Fruit fly (Drosophila melanogaster) ovary, adult (tissue): Measurements from ENCODE around the gene CG8142.
A peak's percentile ranks its signal among the peaks of the same experiment; 100 is the strongest.

Experiments
- CG17801 ChIP-seq: fragments of 200-800 bp; optimal IDR thresholded peaks from 2 replicates; lab custom pipeline; 2019; ENCODE audit warnings: missing biosample characterization, mild to moderate bottlenecking, missing genetic modification characterization, moderate library complexity; ENCODE audit not compliant: partially characterized antibody

CG8142 gene

DNA sequence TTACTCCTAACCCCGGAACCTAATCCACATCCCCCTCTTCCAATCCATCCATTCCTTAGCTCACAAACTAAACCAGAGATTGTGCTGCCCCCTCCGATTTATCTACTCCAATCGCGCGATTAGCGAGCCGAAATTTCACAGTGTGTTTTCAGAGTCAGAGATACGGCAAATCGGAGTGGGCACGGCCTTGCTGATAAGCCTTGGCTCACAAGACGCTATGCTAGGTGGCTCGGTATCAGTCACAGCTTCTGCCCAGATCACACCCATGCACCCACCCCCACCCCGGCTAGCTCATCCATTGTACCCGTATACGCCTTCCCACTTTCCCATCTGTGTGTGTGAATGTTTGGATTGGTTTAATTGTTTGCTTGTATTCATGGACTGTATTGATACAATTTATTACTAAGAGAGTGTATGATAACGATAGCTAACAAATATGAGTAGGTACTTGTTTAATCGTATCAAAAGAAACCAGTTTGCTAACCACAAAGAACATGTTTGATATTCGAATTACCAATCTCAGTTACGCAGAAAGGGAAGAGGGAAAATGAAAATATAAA lies 1.4 kb upstream of the CG8142 start:
- no peak for TF ChIP-seq CG17801 (GFP tag; lab: Kevin White, UChicago)

DNA sequence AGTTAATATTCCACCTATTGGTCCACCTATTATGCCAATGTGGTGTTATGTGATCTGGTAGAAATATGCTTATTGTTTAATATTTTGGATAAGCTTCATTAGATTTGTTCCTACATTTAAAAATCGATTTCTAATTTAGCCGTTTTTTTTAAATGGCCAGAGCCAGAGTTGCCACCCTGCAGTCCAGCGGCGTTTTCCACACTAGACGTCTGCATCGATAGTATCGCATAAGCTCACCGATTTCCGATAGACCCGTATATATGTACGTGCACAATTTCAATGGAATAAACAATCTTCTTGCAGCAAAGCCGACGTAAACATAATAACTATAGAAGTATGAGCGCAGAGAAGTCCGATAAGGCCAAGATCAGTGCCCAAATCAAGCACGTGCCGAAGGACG lies 2.6 kb downstream of the CG8142 start, which contains the start of gene Taf9:
Gene Taf9, plus strand, starts transcription at position 239 of the 400 bp plus-strand sequence.
- TF ChIP-seq CG17801 (GFP tag; lab: Kevin White, UChicago), result no peak

DNA sequence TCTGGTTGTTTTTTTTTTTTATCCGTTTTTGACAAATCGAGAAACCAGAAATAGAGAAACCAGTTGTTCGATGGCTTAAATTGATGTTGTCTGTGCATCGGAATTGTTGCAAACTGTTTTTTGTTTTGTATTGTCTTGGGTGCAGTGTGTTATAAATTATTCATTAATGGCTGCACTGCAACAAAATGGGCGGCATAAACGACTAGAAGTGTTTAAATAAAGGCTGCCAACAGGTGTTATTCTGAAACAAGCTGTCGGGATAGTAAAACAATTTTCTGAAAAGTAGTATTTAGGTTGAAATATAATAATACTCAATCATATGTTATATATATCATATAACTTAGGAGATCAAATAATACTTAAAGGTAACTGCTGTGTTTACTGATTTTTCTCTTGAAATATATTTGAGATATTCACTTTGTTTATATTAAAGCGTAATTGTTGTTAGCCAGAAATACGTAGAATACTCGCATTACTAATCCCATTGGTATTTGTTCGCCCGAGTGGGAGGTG lies 8.0 kb downstream of the CG8142 start:
- no peak for TF ChIP-seq CG17801 (GFP tag; lab: Kevin White, UChicago)

DNA sequence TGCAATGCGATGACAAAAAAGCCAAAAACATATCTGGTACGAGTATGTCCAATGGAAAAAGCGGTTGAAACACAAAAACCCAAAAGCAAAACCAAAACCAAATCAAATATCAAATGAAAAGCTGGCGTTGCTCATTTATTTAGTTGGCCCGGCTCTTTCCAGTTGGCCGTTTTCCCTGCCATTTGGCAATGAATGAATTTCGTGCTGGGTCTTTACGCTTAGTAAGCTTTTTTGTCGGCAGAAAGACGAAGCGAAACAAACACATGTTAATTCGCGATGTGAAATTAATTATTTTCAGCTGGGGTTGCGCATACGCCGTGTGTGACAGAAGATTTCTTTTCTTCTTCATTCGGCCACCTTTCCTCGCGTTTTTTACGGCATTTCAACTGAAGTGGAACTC lies 9.8 kb downstream of the CG8142 start:
- TF ChIP-seq CG17801 (GFP tag; lab: Kevin White, UChicago), result peak; percentile 24

DNA sequence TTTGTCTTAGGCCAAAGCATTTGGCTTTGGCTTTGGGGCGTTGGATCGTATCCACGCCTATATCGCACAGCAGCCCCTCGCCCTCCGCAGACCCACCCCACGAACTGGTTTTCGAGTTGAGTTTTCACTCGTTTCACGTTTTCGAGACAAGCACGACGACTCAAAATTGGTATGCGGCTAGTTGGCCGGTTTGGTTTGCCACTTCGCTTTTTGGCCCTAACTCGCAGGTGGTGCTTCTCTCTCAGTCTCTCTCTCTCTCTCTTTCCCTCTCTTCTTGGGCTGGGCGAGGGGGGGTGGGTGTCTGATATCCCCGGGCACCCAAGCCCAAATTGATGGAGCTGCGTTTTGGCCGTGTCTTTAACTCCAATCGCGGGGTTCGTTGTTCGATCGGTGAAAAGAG lies 10.5 kb downstream of the CG8142 start:
- TF ChIP-seq CG17801 (GFP tag; lab: Kevin White, UChicago), result no peak

DNA sequence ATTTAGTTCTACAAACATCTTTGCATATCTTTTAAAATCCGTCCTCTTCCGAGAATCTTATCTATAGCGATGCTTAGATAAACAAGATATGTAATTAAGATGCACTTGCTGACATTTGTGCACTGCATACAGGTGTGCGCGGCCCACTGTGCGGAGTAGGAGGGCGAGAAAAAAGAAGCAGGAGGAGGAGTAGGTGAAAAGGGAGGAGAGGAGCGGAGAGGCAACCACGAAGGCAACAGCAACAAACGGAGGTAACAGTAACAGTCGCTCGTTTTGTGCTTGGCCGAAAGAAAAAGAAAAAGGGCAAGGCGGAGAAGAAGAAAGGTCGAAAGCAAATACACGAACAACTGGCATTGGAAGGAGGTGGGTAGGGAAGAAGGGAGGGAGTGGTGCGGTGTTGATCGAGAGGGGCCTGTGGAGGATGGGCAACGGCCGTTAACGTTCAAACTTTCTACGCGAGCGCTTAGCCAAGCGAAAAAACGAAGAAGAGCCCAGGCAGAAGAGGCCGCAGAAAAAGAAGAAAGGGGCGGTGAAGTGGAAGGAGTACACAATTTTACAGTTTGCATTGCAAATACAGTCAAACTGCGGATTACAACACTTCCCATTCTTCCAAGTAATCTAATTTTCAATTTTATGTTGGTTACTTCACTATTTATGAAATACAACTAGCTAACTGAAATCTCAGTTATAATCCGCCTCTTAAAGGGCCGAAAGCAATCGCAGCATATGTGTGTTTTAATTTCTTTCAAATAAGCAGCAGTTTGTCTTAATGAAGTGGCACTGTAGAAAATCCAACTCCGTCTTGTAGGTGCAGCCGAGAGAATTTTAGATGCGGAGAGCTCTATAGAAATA lies 12.1 kb downstream of the CG8142 start:
- peak; percentile 21 for TF ChIP-seq CG17801 (GFP tag; lab: Kevin White, UChicago)

DNA sequence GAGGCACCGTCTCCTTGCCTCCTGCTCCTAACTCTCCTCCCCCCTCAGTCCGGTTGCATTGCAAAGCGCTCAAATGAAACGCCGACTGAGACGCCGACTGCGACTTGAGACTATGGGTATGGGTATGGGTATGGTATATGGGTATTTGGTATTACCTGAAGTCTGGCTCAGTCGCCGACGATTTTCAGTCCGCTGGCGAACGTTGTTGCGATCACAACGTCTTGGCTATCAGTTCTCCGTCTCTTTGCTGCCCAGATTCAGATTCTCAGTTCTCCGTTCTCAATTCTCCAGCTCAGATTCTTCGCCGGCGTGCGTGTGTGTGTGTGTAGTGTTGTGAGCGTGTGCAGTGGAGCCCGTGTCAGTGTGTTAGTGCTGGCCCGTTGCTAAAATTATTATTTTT lies 13.9 kb downstream of the CG8142 start, which contains the start of gene CG6398:
Gene CG6398, plus strand, starts transcription at position 185 of the 400 bp plus-strand sequence.
- TF ChIP-seq CG17801 (GFP tag; lab: Kevin White, UChicago), result no peak

DNA sequence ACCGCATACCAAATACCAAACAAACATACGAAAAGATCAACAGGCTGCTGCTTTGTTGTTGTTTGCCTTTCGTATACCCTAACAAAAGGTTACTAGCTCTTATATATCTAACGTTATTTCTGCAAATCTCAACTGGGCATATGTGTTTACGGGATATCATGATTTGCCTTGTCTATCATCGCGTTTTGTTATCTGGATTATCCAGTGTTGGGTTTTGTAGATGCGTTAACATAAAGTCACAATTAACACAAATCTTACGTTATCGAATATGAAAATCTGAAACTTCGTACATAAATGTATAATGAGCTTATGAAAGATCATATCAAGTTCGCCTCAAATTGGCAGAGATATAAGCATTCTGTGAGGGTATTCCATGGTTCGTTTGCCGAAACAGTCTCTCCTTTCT lies 14.3 kb downstream of the CG8142 start:
- TF ChIP-seq CG17801 (GFP tag; lab: Kevin White, UChicago), result no peak

DNA sequence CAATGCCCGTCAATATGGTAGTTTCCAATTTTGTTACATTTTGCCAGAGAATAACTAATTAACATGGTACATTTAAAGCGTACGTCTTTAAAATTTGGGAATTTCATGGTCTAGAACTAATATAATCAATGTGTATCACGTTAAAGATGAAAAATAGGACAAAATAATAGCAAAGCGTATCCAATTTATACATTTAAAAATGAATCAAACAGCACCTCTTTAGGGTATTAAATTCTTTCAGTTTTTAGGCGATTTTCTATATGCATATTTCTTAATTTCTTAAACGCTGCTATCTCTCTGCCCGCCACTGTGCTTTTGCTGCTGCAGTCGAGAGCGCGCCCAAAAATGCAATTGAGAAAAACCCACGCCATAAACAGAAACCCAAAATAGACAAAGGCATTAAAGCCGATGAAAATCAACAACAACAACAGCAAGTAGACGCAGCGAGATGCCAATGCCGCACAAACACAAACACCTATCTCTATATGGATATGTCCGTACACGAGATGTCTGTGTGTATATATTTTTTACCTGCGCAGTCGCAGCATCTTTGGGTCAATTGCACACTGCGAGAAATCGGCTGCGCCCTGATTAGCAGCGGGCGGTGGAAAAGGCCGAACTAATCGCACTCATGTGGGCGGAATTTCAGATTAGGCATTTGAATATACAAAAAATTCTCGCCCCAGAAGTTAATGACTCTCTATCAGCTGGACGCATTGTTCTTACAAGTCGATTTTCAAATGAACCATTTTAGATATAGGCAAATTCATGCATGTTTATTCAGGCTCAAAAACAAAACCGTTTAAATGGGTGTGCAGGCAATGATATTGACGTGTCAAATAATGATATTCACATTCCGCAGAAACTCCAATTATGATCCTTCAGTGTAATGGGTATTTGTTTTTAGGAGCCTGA lies 15.2 kb downstream of the CG8142 start:
- TF ChIP-seq CG17801 (GFP tag; lab: Kevin White, UChicago), result peak; percentile 87

DNA sequence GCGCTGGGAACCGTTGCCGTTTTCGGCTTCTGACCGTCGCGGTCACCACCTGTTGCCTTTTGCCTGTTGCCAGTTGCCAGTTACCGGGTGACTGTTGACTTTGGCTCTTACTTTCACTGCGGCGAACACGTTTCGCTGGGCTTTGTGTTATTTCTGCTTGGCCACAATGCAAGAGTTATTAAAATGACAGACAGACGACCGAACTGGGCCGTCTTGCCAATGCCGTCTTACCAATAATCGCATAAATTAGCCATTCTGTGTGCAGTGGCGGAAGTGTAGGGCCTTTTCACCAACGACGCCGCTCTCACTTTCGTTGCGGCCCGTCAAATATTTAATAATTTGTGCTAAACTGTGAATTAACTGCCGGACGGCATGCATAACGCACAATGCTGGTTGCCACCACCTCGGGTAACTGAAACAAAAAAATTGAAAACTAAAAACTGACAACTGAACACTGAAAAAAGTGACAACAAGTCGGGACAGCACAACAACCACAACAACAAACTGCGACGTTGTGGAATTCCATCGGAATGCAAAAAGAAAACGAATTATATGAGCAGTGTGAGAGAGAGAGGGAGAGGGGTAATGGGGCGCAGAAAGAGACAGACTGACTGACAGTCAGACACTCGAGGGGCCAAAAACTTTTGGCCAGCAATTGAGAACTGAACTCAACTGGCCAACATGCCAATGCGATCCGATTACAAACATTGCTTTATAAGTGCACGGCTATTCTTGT lies 16.0 kb downstream of the CG8142 start:
- no peak for TF ChIP-seq CG17801 (GFP tag; lab: Kevin White, UChicago)

DNA sequence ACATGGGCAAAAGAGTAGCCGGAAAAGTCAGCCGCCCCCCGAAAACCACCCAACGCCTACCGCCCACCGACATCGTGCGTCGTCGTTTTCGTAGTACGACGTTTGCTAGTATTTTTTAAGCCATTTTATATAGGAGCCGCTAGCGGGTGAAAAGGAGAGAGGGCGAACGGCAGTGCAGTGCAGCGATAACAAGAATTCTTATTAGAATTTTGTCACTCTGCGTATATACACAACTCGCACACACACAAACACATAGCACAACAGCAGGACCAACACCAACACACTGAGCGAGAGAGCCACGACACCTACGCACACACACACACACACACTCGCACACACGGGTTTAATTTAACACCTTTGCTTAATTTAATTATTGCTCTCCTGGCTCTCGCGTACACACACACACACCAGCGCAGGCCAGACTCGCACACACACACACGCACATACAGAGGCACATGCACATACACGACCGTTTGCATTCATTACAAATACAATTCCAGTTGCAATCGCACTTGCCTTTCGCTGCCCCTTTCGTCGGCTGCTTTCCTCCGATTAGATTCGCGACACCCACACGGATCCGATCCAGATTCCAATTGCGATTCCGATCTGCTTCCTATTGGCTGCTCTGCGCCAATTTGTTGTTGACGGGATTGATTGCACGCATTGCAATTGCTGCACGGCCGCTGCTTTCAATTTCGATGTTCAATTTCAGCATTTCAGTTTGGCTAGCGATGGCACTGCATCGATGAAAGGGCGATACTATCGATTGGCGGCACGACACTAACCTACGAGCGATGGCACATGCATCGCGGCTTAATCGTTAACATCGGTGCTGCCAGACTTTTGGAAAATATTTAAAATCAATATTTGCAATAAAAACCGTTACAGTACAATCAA lies 17.4 kb downstream of the CG8142 start, which contains the start of gene Socs16D:
Gene Socs16D, minus strand, starts transcription at position 758 of the 897 bp plus-strand sequence.
- peak; percentile 61 for TF ChIP-seq CG17801 (GFP tag; lab: Kevin White, UChicago)

DNA sequence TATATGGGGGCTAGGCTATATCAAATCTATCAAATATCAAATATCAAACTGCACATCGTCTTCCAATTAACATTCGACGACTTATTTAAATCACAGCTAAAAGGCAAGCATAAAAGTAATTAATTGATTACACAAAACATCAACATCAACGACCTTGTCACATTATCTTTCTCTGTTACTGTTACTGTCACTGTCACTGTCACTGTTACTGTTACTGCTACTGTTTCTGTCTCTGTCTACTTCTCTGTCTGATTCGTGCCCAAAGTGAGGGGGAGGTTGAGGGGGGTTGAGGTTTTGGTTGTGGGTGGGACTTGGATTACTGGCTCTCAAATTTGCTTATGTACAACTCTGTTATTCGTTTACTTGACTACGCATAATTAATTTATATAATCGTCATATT lies 23.0 kb downstream of the CG8142 start:
- TF ChIP-seq CG17801 (GFP tag; lab: Kevin White, UChicago), result no peak

DNA sequence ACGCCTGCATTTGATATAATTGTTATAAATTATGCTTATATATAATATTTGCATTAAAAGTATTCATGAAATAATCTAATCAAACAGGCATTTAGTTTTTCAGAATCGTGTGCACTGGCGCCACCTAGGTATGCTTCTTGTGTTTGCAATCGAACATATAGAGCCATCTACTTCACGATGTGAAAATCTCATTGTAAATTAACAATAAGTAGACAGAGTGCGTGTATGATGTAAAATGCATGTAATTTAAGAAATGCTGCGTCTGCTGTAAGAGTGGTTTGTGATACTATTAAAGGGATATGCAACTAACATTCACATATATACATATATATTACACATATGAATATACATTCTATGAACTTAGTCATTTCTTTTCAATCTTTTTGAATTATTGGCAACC lies 24.3 kb downstream of the CG8142 start:
- no peak for TF ChIP-seq CG17801 (GFP tag; lab: Kevin White, UChicago)
